Fruit fly (Drosophila melanogaster) whole organism, embryonic: ENCODE data around the gene CG5892.

ENCODE experiments used
- Ada2b ChIP-seq: fragments of 200-800 bp; sonication (Bioruptor generic); IDR thresholded peaks from 2 replicates; pipeline ENCODE4 v1.3.6; 2022; ENCODE audit warnings: missing biosample characterization, missing genetic modification characterization
- Blimp-1 ChIP-seq: fragments of 200-800 bp; sonication (Bioruptor generic); optimal IDR thresholded peaks from 3 replicates; lab custom pipeline; 2018; ENCODE audit warnings: missing biosample characterization, missing genetic modification characterization, mild to moderate bottlenecking, moderate library complexity, missing genetic modification reagents
- CG10209 ChIP-seq: fragments of 200-800 bp; sonication (Bioruptor generic); optimal IDR thresholded peaks from 3 replicates; lab custom pipeline; 2017; ENCODE audit warnings: missing biosample characterization, mild to moderate bottlenecking, missing genetic modification characterization, missing genetic modification reagents
- CG10274 ChIP-seq: fragments of 200-800 bp; sonication (Bioruptor generic); optimal IDR thresholded peaks from 3 replicates; lab custom pipeline; 2017; ENCODE audit warnings: missing biosample characterization, mild to moderate bottlenecking, missing genetic modification characterization
- CG11398 ChIP-seq: fragments of 200-800 bp; sonication (Bioruptor generic); optimal IDR thresholded peaks from 2 replicates; lab custom pipeline; 2016; ENCODE audit warnings: missing biosample characterization, missing genetic modification characterization
- CG12155 ChIP-seq: fragments of 200-800 bp; sonication (Bioruptor generic); optimal IDR thresholded peaks from 3 replicates; lab custom pipeline; 2016; ENCODE audit warnings: missing biosample characterization, missing genetic modification characterization
- CG12236 ChIP-seq: fragments of 200-800 bp; sonication (Bioruptor generic); optimal IDR thresholded peaks from 2 replicates; lab custom pipeline; 2016; ENCODE audit warnings: missing biosample characterization, missing genetic modification characterization
- CG1603 ChIP-seq: fragments of 200-800 bp; sonication (Bioruptor generic); optimal IDR thresholded peaks from 2 replicates; lab custom pipeline; 2019; ENCODE audit warnings: missing biosample characterization, mild to moderate bottlenecking, missing genetic modification characterization, moderate library complexity
- CG17186 ChIP-seq: fragments of 200-800 bp; sonication (Bioruptor generic); optimal IDR thresholded peaks from 3 replicates; lab custom pipeline; 2017; ENCODE audit warnings: missing biosample characterization, missing genetic modification reagents, missing genetic modification characterization
- CG2120 ChIP-seq: fragments of 200-800 bp; sonication (Bioruptor generic); optimal IDR thresholded peaks from 3 replicates; lab custom pipeline; 2016; ENCODE audit warnings: missing biosample characterization, missing genetic modification characterization
- CG30431 ChIP-seq: fragments of 200-800 bp; sonication (Bioruptor generic); optimal IDR thresholded peaks from 2 replicates; lab custom pipeline; 2017; ENCODE audit warnings: missing biosample characterization, missing genetic modification characterization
- CG31224 ChIP-seq: fragments of 200-800 bp; sonication (Bioruptor generic); IDR thresholded peaks from 2 replicates; pipeline ENCODE4 v1.3.6; 2022; ENCODE audit warnings: missing biosample characterization, missing genetic modification characterization
- CG32767 ChIP-seq: fragments of 200-800 bp; sonication (Bioruptor generic); IDR thresholded peaks from 2 replicates; pipeline ENCODE4 v1.3.6; 2022; ENCODE audit warnings: missing biosample characterization, missing genetic modification characterization
- CG3407 ChIP-seq: fragments of 200-800 bp; sonication (Bioruptor generic); optimal IDR thresholded peaks from 2 replicates; lab custom pipeline; 2018; ENCODE audit warnings: missing biosample characterization, mild to moderate bottlenecking, missing genetic modification characterization
- CG4404 ChIP-seq: fragments of 200-800 bp; sonication (Bioruptor generic); IDR thresholded peaks from 2 replicates; pipeline ENCODE4 v1.3.6; 2022; ENCODE audit warnings: missing biosample characterization, missing genetic modification characterization
- CG7839 ChIP-seq: fragments of 200-800 bp; sonication (Bioruptor generic); optimal IDR thresholded peaks from 3 replicates; lab custom pipeline; 2018; ENCODE audit warnings: missing biosample characterization, mild to moderate bottlenecking, missing genetic modification characterization, moderate library complexity
- CG7928 ChIP-seq: fragments of 200-800 bp; sonication (Bioruptor generic); optimal IDR thresholded peaks from 2 replicates; lab custom pipeline; 2017; ENCODE audit warnings: missing biosample characterization, mild to moderate bottlenecking, missing genetic modification characterization
- CG8765 ChIP-seq: fragments of 200-800 bp; sonication (Bioruptor generic); IDR thresholded peaks from 2 replicates; pipeline ENCODE4 v1.3.6; 2022; ENCODE audit warnings: missing biosample characterization, missing genetic modification characterization
- CG9797 ChIP-seq: fragments of 200-800 bp; sonication (Bioruptor generic); optimal IDR thresholded peaks from 3 replicates; lab custom pipeline; 2018; ENCODE audit warnings: missing biosample characterization, mild to moderate bottlenecking, missing genetic modification characterization
- Dp ChIP-seq: fragments of 200-800 bp; sonication (Bioruptor generic); optimal IDR thresholded peaks from 2 replicates; lab custom pipeline; 2018; ENCODE audit warnings: missing biosample characterization, mild to moderate bottlenecking, missing genetic modification characterization, moderate library complexity
- Elba2 ChIP-seq: fragments of 200-800 bp; sonication (Bioruptor generic); optimal IDR thresholded peaks from 3 replicates; lab custom pipeline; 2016; ENCODE audit warnings: missing biosample characterization, missing genetic modification characterization
- Gug ChIP-seq: fragments of 200-800 bp; sonication (Bioruptor generic); IDR thresholded peaks from 4 replicates; pipeline ENCODE4 v1.3.6; 2022; ENCODE audit warnings: missing biosample characterization, missing genetic modification characterization
- Hey ChIP-seq: fragments of 200-800 bp; sonication (Bioruptor generic); optimal IDR thresholded peaks from 3 replicates; lab custom pipeline; 2018; ENCODE audit warnings: missing biosample characterization, mild to moderate bottlenecking, missing genetic modification characterization
- HmgZ ChIP-seq: fragments of 200-800 bp; sonication (Bioruptor generic); optimal IDR thresholded peaks from 2 replicates; lab custom pipeline; 2018; ENCODE audit warnings: missing biosample characterization, mild to moderate bottlenecking, missing genetic modification characterization
- Hmx ChIP-seq: fragments of 200-800 bp; sonication (Bioruptor generic); optimal IDR thresholded peaks from 2 replicates; lab custom pipeline; 2016; ENCODE audit warnings: missing biosample characterization, missing genetic modification characterization
- Hsf ChIP-seq: fragments of 200-800 bp; sonication (Bioruptor generic); optimal IDR thresholded peaks from 3 replicates; lab custom pipeline; 2016; ENCODE audit warnings: missing biosample characterization, missing genetic modification characterization
- NC2β ChIP-seq: fragments of 200-800 bp; sonication (Bioruptor generic); optimal IDR thresholded peaks from 2 replicates; lab custom pipeline; 2016; ENCODE audit warnings: missing biosample characterization, missing genetic modification characterization
- Nf-YC ChIP-seq: fragments of 200-800 bp; optimal IDR thresholded peaks from 3 replicates; lab custom pipeline; 2019; ENCODE audit warnings: missing biosample characterization, mild to moderate bottlenecking, missing genetic modification characterization, moderate library complexity
- PHDP ChIP-seq: fragments of 200-800 bp; sonication (Bioruptor generic); optimal IDR thresholded peaks from 3 replicates; lab custom pipeline; 2018; ENCODE audit warnings: missing biosample characterization, mild to moderate bottlenecking, missing genetic modification characterization, moderate library complexity
- Poxn ChIP-seq: fragments of 200-800 bp; sonication (Bioruptor generic); IDR thresholded peaks from 2 replicates; pipeline ENCODE4 v1.3.6; 2022; ENCODE audit warnings: missing biosample characterization, missing genetic modification characterization
- Scr ChIP-seq: fragments of 200-800 bp; sonication (Bioruptor generic); IDR thresholded peaks from 2 replicates; pipeline ENCODE4 v1.3.6; 2022; ENCODE audit warnings: missing biosample characterization, missing genetic modification characterization; ENCODE audit not compliant: partially characterized antibody
- Taf1 ChIP-seq: fragments of 200-800 bp; sonication (Bioruptor generic); IDR thresholded peaks from 2 replicates; pipeline ENCODE4 v1.3.6; 2022; ENCODE audit warnings: missing biosample characterization, missing genetic modification characterization
- Usf ChIP-seq: fragments of 200-800 bp; sonication (Bioruptor generic); optimal IDR thresholded peaks from 2 replicates; lab custom pipeline; 2017; ENCODE audit warnings: missing genotype, missing biosample characterization, missing genetic modification characterization
- Xbp1 ChIP-seq: fragments of 200-800 bp; sonication (Bioruptor generic); optimal IDR thresholded peaks from 3 replicates; lab custom pipeline; 2016; ENCODE audit warnings: missing biosample characterization, mild to moderate bottlenecking, missing genetic modification characterization
- bigmax ChIP-seq: fragments of 200-800 bp; sonication (Bioruptor generic); optimal IDR thresholded peaks from 2 replicates; lab custom pipeline; 2018; ENCODE audit warnings: missing biosample characterization, mild to moderate bottlenecking, missing genetic modification characterization
- crc ChIP-seq: fragments of 200-800 bp; sonication (Bioruptor generic); optimal IDR thresholded peaks from 2 replicates; lab custom pipeline; 2016; ENCODE audit warnings: missing biosample characterization, missing genetic modification characterization
- dati ChIP-seq: fragments of 200-800 bp; sonication (Bioruptor generic); IDR thresholded peaks from 2 replicates; pipeline ENCODE4 v1.3.6; 2022; ENCODE audit warnings: missing biosample characterization, missing genetic modification characterization
- gfzf ChIP-seq: fragments of 200-800 bp; sonication (Bioruptor generic); optimal IDR thresholded peaks from 2 replicates; lab custom pipeline; 2016; ENCODE audit warnings: missing biosample characterization, mild to moderate bottlenecking, missing genetic modification characterization, moderate library complexity
- luna ChIP-seq: fragments of 200-800 bp; sonication (Bioruptor generic); optimal IDR thresholded peaks from 2 replicates; lab custom pipeline; 2016; ENCODE audit warnings: missing biosample characterization, missing genetic modification characterization
- maf-S ChIP-seq: fragments of 200-800 bp; sonication (Bioruptor generic); optimal IDR thresholded peaks from 2 replicates; lab custom pipeline; 2016; ENCODE audit warnings: missing biosample characterization, missing genetic modification characterization
- mam ChIP-seq: fragments of 200-800 bp; sonication (Bioruptor generic); optimal IDR thresholded peaks from 3 replicates; lab custom pipeline; 2016; ENCODE audit warnings: missing biosample characterization, missing genetic modification characterization
- nerfin-2 ChIP-seq: fragments of 200-800 bp; sonication (Bioruptor generic); IDR thresholded peaks from 2 replicates; pipeline ENCODE4 v1.3.6; 2022; ENCODE audit warnings: missing biosample characterization, missing genetic modification characterization; ENCODE audit not compliant: partially characterized antibody
- pros ChIP-seq: fragments of 200-800 bp; sonication (Bioruptor generic); optimal IDR thresholded peaks from 3 replicates; lab custom pipeline; 2019; ENCODE audit warnings: missing biosample characterization, mild to moderate bottlenecking, missing genetic modification characterization, moderate library complexity
- salm ChIP-seq: fragments of 200-800 bp; sonication (Bioruptor generic); optimal IDR thresholded peaks from 2 replicates; lab custom pipeline; 2018; ENCODE audit warnings: missing biosample characterization, mild to moderate bottlenecking, missing genetic modification characterization
- schlank ChIP-seq: fragments of 200-800 bp; sonication (Bioruptor generic); optimal IDR thresholded peaks from 2 replicates; lab custom pipeline; 2018; ENCODE audit warnings: missing biosample characterization, mild to moderate bottlenecking, missing genetic modification characterization
- sob ChIP-seq: fragments of 200-800 bp; sonication (Bioruptor generic); IDR thresholded peaks from 2 replicates; pipeline ENCODE4 v1.3.6; 2022; ENCODE audit warnings: missing biosample characterization, missing genetic modification characterization
- tup ChIP-seq: fragments of 200-800 bp; sonication (Bioruptor generic); optimal IDR thresholded peaks from 2 replicates; lab custom pipeline; 2016; ENCODE audit warnings: missing biosample characterization, mild to moderate bottlenecking, missing genetic modification characterization, moderate library complexity
- twi ChIP-seq: fragments of 200-800 bp; optimal IDR thresholded peaks from 2 replicates; lab custom pipeline; 2019; ENCODE audit warnings: missing biosample characterization, mild to moderate bottlenecking, missing genetic modification characterization, moderate library complexity
- z ChIP-seq: fragments of 200-800 bp; sonication (Bioruptor generic); IDR thresholded peaks from 3 replicates; pipeline ENCODE4 v1.3.6; 2022; ENCODE audit warnings: missing biosample characterization, missing genetic modification characterization
- zen ChIP-seq: fragments of 200-800 bp; sonication (Bioruptor generic); optimal IDR thresholded peaks from 3 replicates; lab custom pipeline; 2018; ENCODE audit warnings: missing biosample characterization, mild to moderate bottlenecking, missing genetic modification characterization, moderate library complexity

CG5892 gene

dm6 chr3R:21204500-21205167 lies 37.8 kb upstream of the CG5892 start (continued):
- TF ChIP-seq nerfin-2 (GFP tag; lab: Robert Waterston, UW) (peak; percentile 27; the same call in 1 of the 2 replicates), HmgZ (tag; lab: Kevin White, UChicago) (peak; percentile 29), CG7928 (GFP tag; lab: Kevin White, UChicago) (no peak), Hey (tag; lab: Kevin White, UChicago) (no peak), maf-S (peak; percentile 41), Elba2 (GFP tag; lab: Kevin White, UChicago) (no peak), CG7839 (tag; lab: Kevin White, UChicago) (peak; percentile 89), CG31224 (GFP tag; lab: Robert Waterston, UW) (peak; percentile 30; the same call in 1 of the 2 replicates), Dp (no peak), CG3407 (peak; percentile 82), Ada2b (GFP tag; lab: Robert Waterston, UW) (peak; percentile 85), CG1603 (tag; lab: Kevin White, UChicago) (peak; percentile 95), CG8765 (GFP tag; lab: Robert Waterston, UW) (no peak), mam (GFP tag; lab: Kevin White, UChicago) (peak; percentile 70), CG9797 (GFP tag; lab: Kevin White, UChicago) (no peak), CG32767 (GFP tag; lab: Robert Waterston, UW) (peak; percentile 80), Scr (GFP tag; lab: Robert Waterston, UW) (no peak), NC2β (peak; percentile 82), Usf (GFP tag; lab: Kevin White, UChicago) (peak; percentile 11), luna (peak; percentile 35), CG12236 (peak; percentile 70), Hsf (GFP tag; lab: Kevin White, UChicago) (peak; percentile 89), CG4404 (GFP tag; lab: Robert Waterston, UW) (peak; percentile 46; the same call in 1 of the 2 replicates), Hmx (GFP tag; lab: Kevin White, UChicago) (peak; percentile 24), CG2120 (GFP tag; lab: Kevin White, UChicago) (peak; percentile 59), CG10274 (peak; percentile 35), bigmax (GFP tag; lab: Kevin White, UChicago) (no peak), sob (GFP tag; lab: Robert Waterston, UW) (no peak; the same call in 1 of the 2 replicates), CG11398 (peak; percentile 85), Gug (GFP tag; lab: Robert Waterston, UW) (peak; percentile 73; the same call in 3 of the 4 replicates), dati (no peak), CG12155 (GFP tag; lab: Kevin White, UChicago) (peak; percentile 53), crc (GFP tag; lab: Kevin White, UChicago) (peak; percentile 76), CG30431 (peak; percentile 72), pros (no peak), tup (GFP tag; lab: Kevin White, UChicago) (peak; percentile 29), PHDP (tag; lab: Kevin White, UChicago) (peak; percentile 88), schlank (tag; lab: Kevin White, UChicago) (no peak), z (GFP tag; lab: Robert Waterston, UW) (peak; percentile 79; the same call in 2 of the 3 replicates), twi (tag; lab: Kevin White, UChicago) (peak; percentile 66), Taf1 (GFP tag; lab: Robert Waterston, UW) (no peak), Nf-YC (tag; lab: Kevin White, UChicago) (peak; percentile 5), salm (tag; lab: Kevin White, UChicago) (peak; percentile 84), Blimp-1 (GFP tag; lab: Kevin White, UChicago) (peak; percentile 91), Xbp1 (GFP tag; lab: Kevin White, UChicago) (peak; percentile 86), CG17186 (GFP tag; lab: Kevin White, UChicago) (peak; percentile 86), Poxn (no peak), gfzf (no peak), CG10209 (GFP tag; lab: Kevin White, UChicago) (peak; percentile 88), zen (tag; lab: Kevin White, UChicago) (peak; percentile 62)
